Fruit fly (Drosophila melanogaster): ENCODE measurements around the gene Serinc.
A peak's percentile ranks its signal among the peaks of the same experiment; 100 is the strongest.

Serinc gene

dm6 chr3L:16408609-16409439, 3.7 kb upstream of the Serinc start (continued):
- peak; percentile 52 for TF ChIP-seq Vsx1 (GFP tag; optimal IDR thresholded peaks at IDR 0.05)
- peak; percentile 82 for TF ChIP-seq Xrp1 (GFP tag; IDR thresholded peaks at IDR 0.05)
- peak; percentile 29 to 62 for TF ChIP-seq chif (GFP tag; optimal IDR thresholded peaks at IDR 0.05)
- TF ChIP-seq CG15479 (GFP tag; optimal IDR thresholded peaks at IDR 0.05) = peak; percentile 89
- 0 out of 2 replicates have a peak, but pooled peaks have one; percentile 27 for TF ChIP-seq CG17328 (GFP tag; IDR thresholded peaks at IDR 0.05)
- no peak for TF ChIP-seq sna (GFP tag; IDR thresholded peaks at IDR 0.05; ENCODE audit: partially characterized antibody)
- peak; percentile 11 for TF ChIP-seq HHEX (GFP tag; optimal IDR thresholded peaks at IDR 0.05)
- peak in 1 of 2 experiments; percentile 76 for TF ChIP-seq Hr51 (GFP tag; optimal IDR thresholded peaks at IDR 0.05)
- no peak for TF ChIP-seq cad (GFP tag; optimal IDR thresholded peaks at IDR 0.05)
- no peak for TF ChIP-seq gt (GFP tag; IDR thresholded peaks at IDR 0.05)
- TF ChIP-seq Kr (GFP tag; optimal IDR thresholded peaks at IDR 0.05) = peak; percentile 88
- TF ChIP-seq CG18764 (GFP tag; optimal IDR thresholded peaks at IDR 0.05) = peak; percentile 54
- TF ChIP-seq repo (GFP tag; optimal IDR thresholded peaks at IDR 0.05) = peak; percentile 19
- peak; percentile 69; the same call in 2 of the 3 replicates for TF ChIP-seq otp (GFP tag; IDR thresholded peaks at IDR 0.05)
- TF ChIP-seq CG8944 (GFP tag; optimal IDR thresholded peaks at IDR 0.05) = peak; percentile 61
- no peak for TF ChIP-seq Dbx (GFP tag; IDR thresholded peaks at IDR 0.05)
- peak; percentile 70 for TF ChIP-seq CG6254 (GFP tag; optimal IDR thresholded peaks at IDR 0.05)
- TF ChIP-seq CrebB (tag; optimal IDR thresholded peaks at IDR 0.05) = peak; percentile 34
- no peak for TF ChIP-seq CG13624 (GFP tag; optimal IDR thresholded peaks at IDR 0.05)
- TF ChIP-seq pzg (GFP tag; optimal IDR thresholded peaks at IDR 0.05) = no peak
- TF ChIP-seq Spps (tag; optimal IDR thresholded peaks at IDR 0.05) = peak; percentile 57
- TF ChIP-seq stwl (tag; optimal IDR thresholded peaks at IDR 0.05) = peak; percentile 0
- TF ChIP-seq zfh2 (GFP tag; optimal IDR thresholded peaks at IDR 0.05) = no peak
- TF ChIP-seq CG10209 (GFP tag; optimal IDR thresholded peaks at IDR 0.05) = peak; percentile 73
- no peak for TF ChIP-seq CG6175 (GFP tag; IDR thresholded peaks at IDR 0.05)
- TF ChIP-seq CG9876 (GFP tag; optimal IDR thresholded peaks at IDR 0.05) = no peak
- peak; percentile 24 for TF ChIP-seq CG10654 (GFP tag; optimal IDR thresholded peaks at IDR 0.05)
- TF ChIP-seq ci (GFP tag; IDR thresholded peaks at IDR 0.05) = peak; percentile 53; the same call in 1 of the 3 replicates
- TF ChIP-seq wek (GFP tag; optimal IDR thresholded peaks at IDR 0.05) = peak; percentile 56
- TF ChIP-seq pum (GFP tag; optimal IDR thresholded peaks at IDR 0.05) = no peak
- no peak for TF ChIP-seq sug (tag; optimal IDR thresholded peaks at IDR 0.05)
- TF ChIP-seq caup (GFP tag; optimal IDR thresholded peaks at IDR 0.05; ENCODE audit: severe bottlenecking) = peak; percentile 6
- no peak for TF ChIP-seq bbx (GFP tag; IDR thresholded peaks at IDR 0.05; ENCODE audit: partially characterized antibody)
- no peak for TF ChIP-seq CG10565 (GFP tag; optimal IDR thresholded peaks at IDR 0.05)
- TF ChIP-seq CG33557 (GFP tag; optimal IDR thresholded peaks at IDR 0.05) = peak; percentile 80
- TF ChIP-seq prd (optimal IDR thresholded peaks at IDR 0.05) = no peak
- peak; percentile 63 for TF ChIP-seq prd (GFP tag; IDR thresholded peaks at IDR 0.05)
- peak; percentile 29 for TF ChIP-seq CG8281 (tag; optimal IDR thresholded peaks at IDR 0.05)
- TF ChIP-seq trem (tag; optimal IDR thresholded peaks at IDR 0.05) = peak; percentile 14
- TF ChIP-seq hbn (GFP tag; IDR thresholded peaks at IDR 0.05; ENCODE audit: partially characterized antibody) = no peak
- peak; percentile 20 for TF ChIP-seq CG14965 (GFP tag; optimal IDR thresholded peaks at IDR 0.05; ENCODE audit: borderline replicate concordance)
- no peak for TF ChIP-seq en (GFP tag; optimal IDR thresholded peaks at IDR 0.05)
- no peak for TF ChIP-seq D (optimal IDR thresholded peaks at IDR 0.05)
- peak; percentile 78 for TF ChIP-seq D (GFP tag; optimal IDR thresholded peaks at IDR 0.05)
- TF ChIP-seq exex (tag; optimal IDR thresholded peaks at IDR 0.05) = no peak
- TF ChIP-seq CG12391 (tag; optimal IDR thresholded peaks at IDR 0.05) = peak; percentile 39
- peak; percentile 14 for TF ChIP-seq shn (GFP tag; optimal IDR thresholded peaks at IDR 0.05)
- TF ChIP-seq pfk (GFP tag; optimal IDR thresholded peaks at IDR 0.05) = peak; percentile 48

All from whole organism, embryonic.